Worm (Caenorhabditis elegans) whole organism, young adult: ENCODE results near the gene M7.12.

ENCODE experiments used
- B0035.1 ChIP-seq: sonication (generic microtip); optimal IDR thresholded peaks from 2 replicates; lab custom pipeline; 2016; ENCODE audit warnings: missing genetic modification characterization, mild to moderate bottlenecking, missing compliant biosample characterization, missing genotype, missing genetic modification reagents
- B0261.1 ChIP-seq: sonication (generic microtip); optimal IDR thresholded peaks from 2 replicates; lab custom pipeline; 2016; ENCODE audit warnings: mild to moderate bottlenecking, missing genetic modification characterization, moderate library complexity, missing compliant biosample characterization
- B0336.3 ChIP-seq: fragments of 200-800 bp; sonication (Bioruptor generic); IDR thresholded peaks from 2 replicates; pipeline ENCODE4 v1.3.6; 2022; ENCODE audit warnings: missing genetic modification characterization, missing compliant biosample characterization
- D2030.7 ChIP-seq: fragments of 200-800 bp; sonication (Bioruptor generic); IDR thresholded peaks from 2 replicates; pipeline ENCODE4 v1.3.6; 2022; ENCODE audit warnings: missing genetic modification reagents, missing genetic modification characterization, missing compliant biosample characterization
- F33H1.4 ChIP-seq: fragments of 200-800 bp; sonication (Bioruptor generic); IDR thresholded peaks from 2 replicates; pipeline ENCODE4 v1.3.6; 2022; ENCODE audit warnings: missing genetic modification reagents, missing genetic modification characterization, missing compliant biosample characterization
- F52B5.7 ChIP-seq: sonication (generic microtip); optimal IDR thresholded peaks from 2 replicates; lab custom pipeline; 2016; ENCODE audit warnings: mild to moderate bottlenecking, missing genetic modification characterization, missing compliant biosample characterization
- T07F8.4 ChIP-seq: sonication (generic microtip); optimal IDR thresholded peaks from 2 replicates; lab custom pipeline; 2016; ENCODE audit warnings: mild to moderate bottlenecking, missing genetic modification characterization, moderate library complexity, missing compliant biosample characterization
- akir-1 ChIP-seq: fragments of 200-800 bp; sonication (Bioruptor generic); optimal IDR thresholded peaks from 2 replicates; lab custom pipeline; 2018; ENCODE audit warnings: mild to moderate bottlenecking, missing genetic modification characterization, moderate library complexity, missing compliant biosample characterization
- aptf-3 ChIP-seq: fragments of 200-800 bp; sonication (Bioruptor generic); IDR thresholded peaks from 2 replicates; pipeline ENCODE4 v1.3.6; 2022; ENCODE audit warnings: missing genetic modification characterization, missing compliant biosample characterization
- cebp-1 ChIP-seq, 2 experiments: fragments of 200-800 bp in 1 of 2; sonication (Bioruptor generic) in 1 of 2; sonication (generic microtip) in 1 of 2; IDR thresholded peaks in 1 of 2; optimal IDR thresholded peaks in 1 of 2; 2 replicates each; pipeline versions ENCODE4 v1.3.6 to Lab custom; 2017 to 2022; ENCODE audit warnings: missing compliant biosample characterization in 2 of 2, missing genetic modification characterization in 2 of 2, mild to moderate bottlenecking in 1 of 2, missing genetic modification reagents in 1 of 2, moderate library complexity in 1 of 2
- ceh-100 ChIP-seq: fragments of 200-800 bp; sonication (Bioruptor generic); IDR thresholded peaks from 2 replicates; pipeline ENCODE4 v1.3.6; 2022; ENCODE audit warnings: missing genetic modification reagents, missing genetic modification characterization, missing compliant biosample characterization
- efl-1 ChIP-seq: fragments of 150-350 bp; optimal IDR thresholded peaks from 2 replicates; lab custom pipeline; 2014; ENCODE audit warnings: missing biosample characterization, missing genetic modification reagents, missing genetic modification characterization
- egl-44 ChIP-seq: fragments of 200-800 bp; sonication (Bioruptor generic); IDR thresholded peaks from 2 replicates; pipeline ENCODE4 v1.3.6; 2022; ENCODE audit warnings: missing genetic modification reagents, missing genetic modification characterization, missing compliant biosample characterization
- fkh-3 ChIP-seq: sonication (generic microtip); optimal IDR thresholded peaks from 2 replicates; lab custom pipeline; 2016; ENCODE audit warnings: mild to moderate bottlenecking, missing genetic modification characterization, missing compliant biosample characterization
- gei-17 ChIP-seq: fragments of 200-800 bp; sonication (Bioruptor generic); optimal IDR thresholded peaks from 2 replicates; lab custom pipeline; 2018; ENCODE audit warnings: mild to moderate bottlenecking, missing genetic modification characterization, missing compliant biosample characterization
- him-1 ChIP-seq: sonication (generic microtip); optimal IDR thresholded peaks from 2 replicates; lab custom pipeline; 2016; ENCODE audit warnings: missing genotype, missing genetic modification reagents, missing genetic modification characterization, missing compliant biosample characterization
- hmg-1.2 ChIP-seq: fragments of 200-800 bp; sonication (Bioruptor generic); IDR thresholded peaks from 2 replicates; pipeline ENCODE4 v1.3.6; 2022; ENCODE audit warnings: missing genetic modification reagents, missing genetic modification characterization, missing compliant biosample characterization
- hrde-1 ChIP-seq: sonication (generic microtip); optimal IDR thresholded peaks from 2 replicates; lab custom pipeline; 2016; ENCODE audit warnings: missing genetic modification characterization, mild to moderate bottlenecking, missing compliant biosample characterization, moderate library complexity, missing genotype, missing genetic modification reagents, borderline replicate concordance
- lin-26 ChIP-seq: fragments of 200-800 bp; sonication (Bioruptor generic); IDR thresholded peaks from 2 replicates; pipeline ENCODE4 v1.3.6; 2022; ENCODE audit warnings: missing genetic modification reagents, missing genetic modification characterization, missing compliant biosample characterization
- lin-35 ChIP-seq, 3 experiments: fragments of 150-350 bp in 2 of 3; sonication (generic microtip) in 1 of 3; optimal IDR thresholded peaks; 2 replicates each; lab custom pipeline; 2014 to 2018; ENCODE audit warnings: missing biosample characterization in 3 of 3, missing genetic modification characterization in 3 of 3, missing genetic modification reagents in 3 of 3
- lsl-1 ChIP-seq: fragments of 200-800 bp; sonication (Bioruptor generic); optimal IDR thresholded peaks from 2 replicates; lab custom pipeline; 2018; ENCODE audit warnings: mild to moderate bottlenecking, missing genetic modification characterization, moderate library complexity, missing compliant biosample characterization
- madf-10 ChIP-seq: sonication (generic microtip); optimal IDR thresholded peaks from 2 replicates; lab custom pipeline; 2016; ENCODE audit warnings: mild to moderate bottlenecking, missing genetic modification characterization, missing compliant biosample characterization
- madf-3 ChIP-seq: fragments of 200-800 bp; sonication (Bioruptor generic); IDR thresholded peaks from 2 replicates; pipeline ENCODE4 v1.3.6; 2022; ENCODE audit warnings: missing genetic modification reagents, missing genetic modification characterization, missing compliant biosample characterization
- madf-6 ChIP-seq: fragments of 200-800 bp; sonication (Bioruptor generic); IDR thresholded peaks from 2 replicates; pipeline ENCODE4 v1.3.6; 2022; ENCODE audit warnings: missing genetic modification reagents, missing genetic modification characterization, missing compliant biosample characterization
- madf-8 ChIP-seq: fragments of 200-800 bp; sonication (Bioruptor generic); conservative IDR thresholded peaks from 2 replicates; pipeline ENCODE4 v1.3.6; 2022; ENCODE audit warnings: missing genetic modification reagents, missing genetic modification characterization, missing compliant biosample characterization
- mcd-1 ChIP-seq: fragments of 200-800 bp; sonication (Bioruptor generic); IDR thresholded peaks from 2 replicates; pipeline ENCODE4 v1.3.6; 2022; ENCODE audit warnings: missing genetic modification reagents, missing genetic modification characterization, missing compliant biosample characterization
- mes-4 ChIP-seq: sonication (generic microtip); optimal IDR thresholded peaks from 2 replicates; lab custom pipeline; 2016; ENCODE audit warnings: missing genotype, missing genetic modification characterization, missing compliant biosample characterization
- mxl-1 ChIP-seq: sonication (generic microtip); optimal IDR thresholded peaks from 2 replicates; lab custom pipeline; 2016; ENCODE audit warnings: missing genetic modification characterization, missing compliant biosample characterization
- nfya-1 ChIP-seq: sonication (generic microtip); optimal IDR thresholded peaks from 2 replicates; lab custom pipeline; 2017; ENCODE audit warnings: antibody characterized with exemption, missing compliant biosample characterization, missing genetic modification characterization, borderline replicate concordance; ENCODE audit not compliant: insufficient read depth
- nfyb-1 ChIP-seq: fragments of 200-800 bp; sonication (Bioruptor generic); IDR thresholded peaks from 2 replicates; pipeline ENCODE4 v1.3.6; 2022; ENCODE audit warnings: missing genetic modification reagents, missing genetic modification characterization, missing compliant biosample characterization
- pbrm-1 ChIP-seq: fragments of 200-800 bp; sonication (Bioruptor generic); IDR thresholded peaks from 2 replicates; pipeline ENCODE4 v1.3.6; 2022; ENCODE audit warnings: missing genetic modification reagents, missing genetic modification characterization, missing compliant biosample characterization
- rec-8 ChIP-seq, 2 experiments: sonication (generic microtip); optimal IDR thresholded peaks; 2 replicates each; lab custom pipeline; 2016; ENCODE audit warnings: mild to moderate bottlenecking in 2 of 2, missing genetic modification characterization in 2 of 2, missing genetic modification reagents in 2 of 2, missing genotype in 2 of 2, missing biosample characterization in 1 of 2, missing compliant biosample characterization in 1 of 2, moderate library complexity in 1 of 2
- rpc-1 ChIP-seq, 2 experiments: fragments of 150-350 bp in 1 of 2; sonication (generic microtip) in 1 of 2; optimal IDR thresholded peaks; 2 replicates each; lab custom pipeline; 2014 to 2018; ENCODE audit warnings: missing biosample characterization in 1 of 2, missing genetic modification characterization in 1 of 2, missing genetic modification reagents in 1 of 2, missing genotype in 1 of 2
- snpc-1.1 ChIP-seq: sonication (generic microtip); optimal IDR thresholded peaks from 2 replicates; lab custom pipeline; 2017; ENCODE audit warnings: missing genetic modification characterization, mild to moderate bottlenecking, missing compliant biosample characterization, antibody characterized with exemption, moderate library complexity, missing genotype, missing genetic modification reagents; ENCODE audit not compliant: insufficient read depth
- somi-1 ChIP-seq: fragments of 200-800 bp; sonication (Bioruptor generic); optimal IDR thresholded peaks from 2 replicates; lab custom pipeline; 2018; ENCODE audit warnings: mild to moderate bottlenecking, missing genetic modification characterization, missing compliant biosample characterization
- sptf-2 ChIP-seq: fragments of 200-800 bp; sonication (Bioruptor generic); optimal IDR thresholded peaks from 2 replicates; lab custom pipeline; 2018; ENCODE audit warnings: mild to moderate bottlenecking, missing genetic modification characterization, missing compliant biosample characterization
- unc-130 ChIP-seq: sonication (generic microtip); optimal IDR thresholded peaks from 2 replicates; lab custom pipeline; 2016; ENCODE audit warnings: missing genetic modification reagents, missing genetic modification characterization, missing compliant biosample characterization
- ztf-22 ChIP-seq: fragments of 200-800 bp; sonication (Bioruptor generic); optimal IDR thresholded peaks from 2 replicates; lab custom pipeline; 2018; ENCODE audit warnings: mild to moderate bottlenecking, missing genetic modification characterization, moderate library complexity, missing compliant biosample characterization
- ztf-25 ChIP-seq: fragments of 200-800 bp; sonication (Bioruptor generic); IDR thresholded peaks from 2 replicates; pipeline ENCODE4 v1.3.6; 2022; ENCODE audit warnings: missing genetic modification reagents, missing genetic modification characterization, missing compliant biosample characterization
- ztf-28 ChIP-seq: fragments of 200-800 bp; sonication (Bioruptor generic); IDR thresholded peaks from 2 replicates; pipeline ENCODE4 v1.3.6; 2022; ENCODE audit warnings: missing genetic modification reagents, missing genetic modification characterization, missing compliant biosample characterization

The M7.12 gene

ce11 chrIV:11067003-11067402 lies 30.8 kb downstream of the M7.12 start, which contains the start of gene ttr-17:
ttr-17 (minus strand) TSS chrIV:11067026.
- TF ChIP-seq B0035.1 (tag; lab: Kevin White, UChicago) (no peak), efl-1 (GFP tag; lab: Kevin White, UChicago) (no peak), mes-4 (tag; lab: Kevin White, UChicago) (no peak), T07F8.4 (tag; lab: Kevin White, UChicago) (no peak), cebp-1 (GFP tag; IDR thresholded peaks at IDR 0.05; lab: Robert Waterston, UW) (no peak), cebp-1 (tag; optimal IDR thresholded peaks at IDR 0.05; lab: Kevin White, UChicago) (no peak), nfya-1 (tag; lab: Kevin White, UChicago) (no peak), ztf-28 (GFP tag; lab: Robert Waterston, UW) (no peak), madf-10 (tag; lab: Kevin White, UChicago) (no peak), F52B5.7 (tag; lab: Kevin White, UChicago) (no peak), him-1 (tag; lab: Kevin White, UChicago) (no peak), pbrm-1 (GFP tag; lab: Robert Waterston, UW) (no peak), B0336.3 (no peak), akir-1 (GFP tag; lab: Kevin White, UChicago) (no peak), hrde-1 (no peak), ztf-25 (GFP tag; lab: Robert Waterston, UW) (no peak), rec-8 (tag; optimal IDR thresholded peaks at IDR 0.05; lab: Kevin White, UChicago) (no peak), fkh-3 (no peak)
- TF ChIP-seq, all 124 proteins: peak for 0

ce11 chrIV:11063962-11064361 lies 33.8 kb downstream of the M7.12 start, which contains the start of gene ttr-16:
ttr-16 (minus strand) TSS chrIV:11064137.
- no peak for TF ChIP-seq nfyb-1 (GFP tag; lab: Robert Waterston, UW)
- TF ChIP-seq sptf-2 (GFP tag; lab: Kevin White, UChicago): no peak
- no peak for TF ChIP-seq somi-1 (GFP tag; lab: Kevin White, UChicago)
- TF ChIP-seq D2030.7 (GFP tag; lab: Robert Waterston, UW): no peak
- TF ChIP-seq mxl-1 (tag; lab: Kevin White, UChicago): no peak
- TF ChIP-seq aptf-3 (GFP tag; lab: Robert Waterston, UW): no peak
- no peak for TF ChIP-seq ztf-25 (GFP tag; lab: Robert Waterston, UW)
- TF ChIP-seq hmg-1.2 (GFP tag; lab: Robert Waterston, UW): no peak

- TF ChIP-seq snpc-1.1 (tag; lab: Kevin White, UChicago) (no peak), egl-44 (no peak), madf-3 (GFP tag; lab: Robert Waterston, UW) (0 out of 2 replicates have a peak, but pooled peaks have one; percentile 3)
These were observed 34.7 kb downstream of the M7.12 start for ce11 chrIV:11062984-11063613.

- TF ChIP-seq ztf-22 (GFP tag; lab: Kevin White, UChicago) (no peak), mcd-1 (GFP tag; lab: Robert Waterston, UW) (peak; percentile 73), gei-17 (no peak), B0261.1 (tag; lab: Kevin White, UChicago) (no peak), madf-8 (GFP tag; lab: Robert Waterston, UW) (peak; percentile 20; the same call in 1 of the 2 replicates), unc-130 (GFP tag; lab: Kevin White, UChicago) (no peak), lin-35 (GFP tag; optimal IDR thresholded peaks at IDR 0.05; lab: Kevin White, UChicago) (no peak), madf-6 (GFP tag; lab: Robert Waterston, UW) (peak; percentile 56; the same call in 1 of the 2 replicates), hmg-1.2 (GFP tag; lab: Robert Waterston, UW) (peak; percentile 91), F33H1.4 (GFP tag; lab: Robert Waterston, UW) (peak; percentile 51; the same call in 1 of the 2 replicates), rpc-1 (optimal IDR thresholded peaks at IDR 0.05; lab: Kevin White, UChicago) (no peak), rpc-1 (tag; optimal IDR thresholded peaks at IDR 0.05; lab: Kevin White, UChicago) (no peak), lin-26 (GFP tag; lab: Robert Waterston, UW) (no peak), ceh-100 (peak; percentile 93), D2030.7 (GFP tag; lab: Robert Waterston, UW) (peak; percentile 53; the same call in 1 of the 2 replicates), lsl-1 (GFP tag; lab: Kevin White, UChicago) (peak; percentile 60)
These were observed 44.0 kb downstream of the M7.12 start, which contains the start of the genes F36H1.12 and lin-3 for ce11 chrIV:11053652-11054317. F36H1.12 (minus strand) TSS chrIV:11053702. lin-3 (plus strand) TSS chrIV:11054308.
